Worm (Caenorhabditis elegans): Measurements from ENCODE around the gene K02E7.1.

DNA sequence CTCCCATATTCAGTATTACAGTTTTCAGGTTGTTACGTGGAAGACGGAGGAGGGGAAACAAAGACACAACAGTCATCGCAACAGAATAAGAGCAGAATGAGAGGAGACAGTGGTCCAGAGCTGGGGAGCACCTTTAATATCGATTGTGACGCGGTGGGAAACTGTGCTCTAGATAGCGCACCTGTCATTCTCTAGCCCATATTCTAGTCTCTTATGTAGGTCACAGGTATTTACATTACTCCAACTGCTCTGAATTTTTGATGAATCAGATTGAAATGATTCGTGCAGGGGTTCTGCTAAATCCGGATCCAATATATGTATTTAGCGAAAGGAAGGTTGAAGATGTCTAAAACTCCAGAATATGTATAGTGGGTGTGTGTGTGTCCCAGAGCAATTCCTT is 40.7 kb upstream of the K02E7.1 start, which contains the start of gene fbxb-41:
- TF ChIP-seq snpc-4 (tag; optimal IDR thresholded peaks at IDR 0.05) = no peak
- no peak for TF ChIP-seq sea-2 (GFP tag; optimal IDR thresholded peaks at IDR 0.05)
- no peak for TF ChIP-seq elt-2 (tag; optimal IDR thresholded peaks at IDR 0.05)
- TF ChIP-seq nhr-77 (tag; optimal IDR thresholded peaks at IDR 0.05) = no peak
- TF ChIP-seq nhr-12 (tag; optimal IDR thresholded peaks at IDR 0.05) = no peak
- no peak for TF ChIP-seq ZK546.5 (tag; optimal IDR thresholded peaks at IDR 0.05)
- no peak for TF ChIP-seq unc-62 (GFP tag; optimal IDR thresholded peaks at IDR 0.05)
- no peak for TF ChIP-seq fos-1 (tag; optimal IDR thresholded peaks at IDR 0.05)
- TF ChIP-seq aly-2 (tag; optimal IDR thresholded peaks at IDR 0.05) = no peak
- TF ChIP-seq jun-1 (tag; optimal IDR thresholded peaks at IDR 0.05) = no peak
- no peak for TF ChIP-seq unc-39 (tag; optimal IDR thresholded peaks at IDR 0.05)
- no peak for TF ChIP-seq ztf-4 (tag; optimal IDR thresholded peaks at IDR 0.05)
- TF ChIP-seq nfya-1 (tag; optimal IDR thresholded peaks at IDR 0.05; ENCODE audit: insufficient read depth) = no peak
- no peak for TF ChIP-seq ztf-11 (tag; optimal IDR thresholded peaks at IDR 0.05)
